Worm (Caenorhabditis elegans): ENCODE measurements around the gene sre-28.

- no peak for TF ChIP-seq fos-1 (tag; optimal IDR thresholded peaks at IDR 0.05)
- no peak for TF ChIP-seq nhr-28 (tag; optimal IDR thresholded peaks at IDR 0.05)
- no peak for TF ChIP-seq nhr-237 (tag; optimal IDR thresholded peaks at IDR 0.05)
- TF ChIP-seq unc-39 (tag; optimal IDR thresholded peaks at IDR 0.05): no peak
- TF ChIP-seq ztf-11 (tag; optimal IDR thresholded peaks at IDR 0.05): no peak
- TF ChIP-seq R02D3.7 (tag; optimal IDR thresholded peaks at IDR 0.05): no peak
- TF ChIP-seq nhr-12 (tag; optimal IDR thresholded peaks at IDR 0.05): no peak
- TF ChIP-seq pha-4 (tag; optimal IDR thresholded peaks at IDR 0.05): no peak
- TF ChIP-seq ZK546.5 (tag; optimal IDR thresholded peaks at IDR 0.05): no peak
Observed at ce11 chrV:9937435-9937834, 6.8 kb upstream of the sre-28 start, which contains the start of gene srj-33.
